Worm (Caenorhabditis elegans) whole organism, L2 larva: Measurements from ENCODE around the gene Y105C5B.11.

Experiments
- C34F6.9 ChIP-seq: fragments of 150-350 bp; optimal IDR thresholded peaks from 2 replicates; lab custom pipeline; 2014; ENCODE audit warnings: missing biosample characterization, missing genetic modification characterization
- F13H6.1 ChIP-seq: sonication (generic microtip); optimal IDR thresholded peaks from 2 replicates; lab custom pipeline; 2016; ENCODE audit warnings: missing genetic modification characterization, missing compliant biosample characterization
- Y55F3AM.14 ChIP-seq: fragments of 200-800 bp; sonication (Bioruptor generic); optimal IDR thresholded peaks from 2 replicates; lab custom pipeline; 2018; ENCODE audit warnings: mild to moderate bottlenecking, missing genetic modification characterization, missing compliant biosample characterization
- alr-1 ChIP-seq: fragments of 150-350 bp; optimal IDR thresholded peaks from 2 replicates; lab custom pipeline; 2014; ENCODE audit warnings: missing biosample characterization, missing genetic modification characterization
- aly-2 ChIP-seq: fragments of 150-350 bp; optimal IDR thresholded peaks from 2 replicates; lab custom pipeline; 2014; ENCODE audit warnings: missing biosample characterization, missing genetic modification characterization
- ama-1 ChIP-seq: fragments of 150-350 bp; optimal IDR thresholded peaks from 2 replicates; lab custom pipeline; 2018; ENCODE audit warnings: inconsistent platforms
- blmp-1 ChIP-seq: sonication (generic microtip); optimal IDR thresholded peaks from 2 replicates; lab custom pipeline; 2017; ENCODE audit warnings: missing genetic modification characterization, mild to moderate bottlenecking, missing compliant biosample characterization, antibody characterized with exemption, moderate library complexity; ENCODE audit not compliant: insufficient read depth
- ceh-16 ChIP-seq: fragments of 150-350 bp; optimal IDR thresholded peaks from 2 replicates; lab custom pipeline; 2014; ENCODE audit warnings: missing biosample characterization, missing genetic modification characterization
- ceh-82 ChIP-seq: fragments of 150-350 bp; optimal IDR thresholded peaks from 2 replicates; lab custom pipeline; 2014; ENCODE audit warnings: missing biosample characterization, missing genetic modification characterization
- crh-2 ChIP-seq: sonication (generic microtip); optimal IDR thresholded peaks from 2 replicates; lab custom pipeline; 2017; ENCODE audit warnings: missing biosample characterization, missing genetic modification characterization
- dmd-4 ChIP-seq: sonication (generic microtip); optimal IDR thresholded peaks from 2 replicates; lab custom pipeline; 2017; ENCODE audit warnings: missing biosample characterization, missing genetic modification characterization
- elt-1 ChIP-seq: fragments of 150-350 bp; optimal IDR thresholded peaks from 2 replicates; lab custom pipeline; 2014; ENCODE audit warnings: missing biosample characterization, missing genetic modification characterization
- elt-3 ChIP-seq: sonication (generic microtip); optimal IDR thresholded peaks from 2 replicates; lab custom pipeline; 2017; ENCODE audit warnings: missing biosample characterization, missing genetic modification characterization
- gmeb-1 ChIP-seq: fragments of 150-350 bp; optimal IDR thresholded peaks from 2 replicates; lab custom pipeline; 2014; ENCODE audit warnings: missing biosample characterization, missing genetic modification characterization
- lin-11 ChIP-seq: fragments of 150-350 bp; sonication (generic microtip); optimal IDR thresholded peaks from 2 replicates; lab custom pipeline; 2014; ENCODE audit warnings: missing biosample characterization, missing genetic modification characterization, inconsistent platforms, mixed read lengths
- lin-13 ChIP-seq: fragments of 150-350 bp; optimal IDR thresholded peaks from 2 replicates; lab custom pipeline; 2014; ENCODE audit warnings: missing biosample characterization, missing genetic modification reagents, missing genetic modification characterization
- lin-39 ChIP-seq: fragments of 150-350 bp; optimal IDR thresholded peaks from 2 replicates; lab custom pipeline; 2014; ENCODE audit warnings: missing biosample characterization, missing genetic modification reagents, missing genetic modification characterization
- mbf-1 ChIP-seq: sonication (generic microtip); optimal IDR thresholded peaks from 2 replicates; lab custom pipeline; 2017; ENCODE audit warnings: missing biosample characterization, missing genetic modification characterization
- mdl-1 ChIP-seq, 2 experiments: fragments of 150-350 bp in 1 of 2; sonication (generic microtip) in 1 of 2; optimal IDR thresholded peaks; 2 replicates each; lab custom pipeline; 2017; ENCODE audit warnings: missing biosample characterization in 2 of 2, missing genetic modification characterization in 2 of 2
- nhr-10 ChIP-seq: sonication (generic microtip); optimal IDR thresholded peaks from 2 replicates; lab custom pipeline; 2017; ENCODE audit warnings: missing biosample characterization, missing genetic modification characterization
- nhr-129 ChIP-seq: fragments of 150-350 bp; optimal IDR thresholded peaks from 2 replicates; lab custom pipeline; 2014; ENCODE audit warnings: missing biosample characterization, missing genetic modification characterization
- nhr-21 ChIP-seq: fragments of 150-350 bp; optimal IDR thresholded peaks from 2 replicates; lab custom pipeline; 2014; ENCODE audit warnings: missing biosample characterization, missing genetic modification characterization
- nhr-237 ChIP-seq: fragments of 150-350 bp; optimal IDR thresholded peaks from 2 replicates; lab custom pipeline; 2014; ENCODE audit warnings: missing biosample characterization, missing genetic modification characterization
- nhr-25 ChIP-seq: fragments of 150-350 bp; sonication (generic microtip); optimal IDR thresholded peaks from 3 replicates; lab custom pipeline; 2014; ENCODE audit warnings: missing biosample characterization, missing genetic modification characterization
- nhr-6 ChIP-seq: fragments of 150-350 bp; optimal IDR thresholded peaks from 2 replicates; lab custom pipeline; 2014; ENCODE audit warnings: missing biosample characterization, missing genetic modification characterization
- sem-4 ChIP-seq: fragments of 150-350 bp; optimal IDR thresholded peaks from 2 replicates; lab custom pipeline; 2014; ENCODE audit warnings: missing biosample characterization, missing genetic modification reagents, missing genetic modification characterization
- skn-1 ChIP-seq: sonication (generic microtip); optimal IDR thresholded peaks from 2 replicates; lab custom pipeline; 2017; ENCODE audit warnings: missing biosample characterization, missing genetic modification characterization
- sma-3 ChIP-seq: sonication (generic microtip); optimal IDR thresholded peaks from 2 replicates; lab custom pipeline; 2016; ENCODE audit warnings: missing genetic modification reagents, missing genetic modification characterization, missing compliant biosample characterization
- sma-9 ChIP-seq, 2 experiments: fragments of 150-350 bp in 1 of 2; sonication (generic microtip) in 1 of 2; optimal IDR thresholded peaks; 2 replicates each; lab custom pipeline; 2014 to 2016; ENCODE audit warnings: missing genetic modification characterization in 2 of 2, mild to moderate bottlenecking in 1 of 2, missing biosample characterization in 1 of 2, missing compliant biosample characterization in 1 of 2, missing genetic modification reagents in 1 of 2, moderate library complexity in 1 of 2
- snpc-4 ChIP-seq: fragments of 150-350 bp; optimal IDR thresholded peaks from 2 replicates; lab custom pipeline; 2014; ENCODE audit warnings: missing biosample characterization, missing genetic modification characterization
- unc-39 ChIP-seq: fragments of 150-350 bp; optimal IDR thresholded peaks from 2 replicates; lab custom pipeline; 2014; ENCODE audit warnings: missing biosample characterization, missing genetic modification characterization
- unc-55 ChIP-seq: fragments of 150-350 bp; sonication (generic microtip); optimal IDR thresholded peaks from 3 replicates; lab custom pipeline; 2014; ENCODE audit warnings: missing biosample characterization, missing genetic modification reagents, missing genetic modification characterization
- unc-62 ChIP-seq: fragments of 150-350 bp; optimal IDR thresholded peaks from 2 replicates; lab custom pipeline; 2014; ENCODE audit warnings: missing biosample characterization, missing genetic modification reagents, missing genetic modification characterization
- zag-1 ChIP-seq: fragments of 150-350 bp; optimal IDR thresholded peaks from 2 replicates; lab custom pipeline; 2014; ENCODE audit warnings: missing biosample characterization, missing genetic modification characterization
- ztf-11 ChIP-seq: sonication (generic microtip); optimal IDR thresholded peaks from 2 replicates; lab custom pipeline; 2017; ENCODE audit warnings: missing biosample characterization, missing genetic modification characterization
- ztf-4 ChIP-seq: fragments of 150-350 bp; optimal IDR thresholded peaks from 2 replicates; lab custom pipeline; 2014; ENCODE audit warnings: missing biosample characterization, missing genetic modification characterization

Y105C5B.11 gene

ce11 chrIV:15937088-15937487 is 4.2 kb downstream of the Y105C5B.11 start:
- no peak for TF ChIP-seq ceh-16 (tag; lab: Kevin White, UChicago)
- no peak for TF ChIP-seq zag-1 (tag; lab: Kevin White, UChicago)
- no peak for TF ChIP-seq mbf-1 (tag; lab: Kevin White, UChicago)
- no peak for TF ChIP-seq snpc-4
- no peak for TF ChIP-seq gmeb-1 (tag; lab: Kevin White, UChicago)
- no peak for TF ChIP-seq elt-1 (tag; lab: Kevin White, UChicago)
- no peak for TF ChIP-seq blmp-1
- no peak for TF ChIP-seq sma-3 (GFP tag; lab: Kevin White, UChicago)
- TF ChIP-seq unc-55 (GFP tag; lab: Kevin White, UChicago) = no peak
- no peak for TF ChIP-seq sem-4 (tag; lab: Kevin White, UChicago)
- TF ChIP-seq alr-1 (tag; lab: Kevin White, UChicago) = no peak
- no peak for TF ChIP-seq ztf-4 (tag; lab: Kevin White, UChicago)
- TF ChIP-seq nhr-6 = no peak
- no peak for TF ChIP-seq ztf-11 (tag; lab: Kevin White, UChicago)
- TF ChIP-seq nhr-129 = no peak
- no peak for TF ChIP-seq elt-3 (tag; lab: Kevin White, UChicago)
- TF ChIP-seq skn-1 = no peak
- TF ChIP-seq nhr-237 (tag; lab: Kevin White, UChicago) = no peak
- TF ChIP-seq, all 48 proteins: peak for 0

ce11 chrIV:15933814-15934213 is 7.5 kb downstream of the Y105C5B.11 start, which contains the start of gene srv-16:
srv-16 (minus strand) TSS chrIV:15933914.
- no peak for TF ChIP-seq lin-11 (tag; lab: Kevin White, UChicago)

DNA sequence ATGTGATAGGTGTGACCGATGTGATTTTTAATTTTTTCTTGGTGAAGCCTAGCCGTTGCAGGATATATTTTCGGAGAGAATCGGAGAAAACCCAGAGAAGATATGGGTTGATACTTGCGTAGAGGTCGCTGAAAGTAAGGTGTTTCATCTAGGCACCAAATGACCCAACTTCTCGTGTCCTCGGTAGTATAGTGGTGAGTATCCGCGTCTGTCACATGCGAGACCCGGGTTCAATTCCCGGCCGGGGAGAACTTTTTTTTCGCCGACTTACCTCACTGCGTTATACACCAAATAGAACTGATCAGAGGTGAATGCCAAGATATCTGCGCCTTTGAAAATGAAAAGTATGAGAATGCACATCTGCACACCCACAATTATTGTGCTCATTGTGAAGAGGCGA is 9.5 kb downstream of the Y105C5B.11 start:
- TF ChIP-seq aly-2 (tag; lab: Kevin White, UChicago) = no peak
- peak; percentile 14 for TF ChIP-seq sma-3 (GFP tag; lab: Kevin White, UChicago)
- TF ChIP-seq nhr-21 (tag; lab: Kevin White, UChicago) = peak; percentile 38
- TF ChIP-seq ztf-4 (tag; lab: Kevin White, UChicago) = no peak
- TF ChIP-seq unc-55 (GFP tag; lab: Kevin White, UChicago) = peak; percentile 16
- TF ChIP-seq sma-9 (GFP tag; optimal IDR thresholded peaks at IDR 0.05; lab: Kevin White, UChicago) = peak; percentile 11
- TF ChIP-seq sma-9 (tag; optimal IDR thresholded peaks at IDR 0.05; lab: Kevin White, UChicago) = no peak
- TF ChIP-seq crh-2 (tag; lab: Kevin White, UChicago) = peak; percentile 43
- TF ChIP-seq snpc-4 = no peak
- TF ChIP-seq F13H6.1 (tag; lab: Kevin White, UChicago) = peak; percentile 30
- no peak for TF ChIP-seq nhr-10
- peak; percentile 59 for TF ChIP-seq nhr-129
- TF ChIP-seq C34F6.9 (tag; lab: Kevin White, UChicago) = peak; percentile 2
- peak; percentile 50 for TF ChIP-seq lin-13 (GFP tag; lab: Kevin White, UChicago)
- no peak for TF ChIP-seq ama-1
- no peak for TF ChIP-seq ceh-82 (tag; lab: Kevin White, UChicago)
- TF ChIP-seq, all 48 proteins: peak for 9

- TF ChIP-seq unc-55 (GFP tag; lab: Kevin White, UChicago) (peak; percentile 34), nhr-129 (peak; percentile 60), unc-62 (no peak), gmeb-1 (tag; lab: Kevin White, UChicago) (peak; percentile 28), ztf-4 (tag; lab: Kevin White, UChicago) (no peak), Y55F3AM.14 (GFP tag; lab: Kevin White, UChicago) (peak; percentile 5), zag-1 (tag; lab: Kevin White, UChicago) (no peak), sma-9 (GFP tag; optimal IDR thresholded peaks at IDR 0.05; lab: Kevin White, UChicago) (peak; percentile 13), sma-9 (tag; optimal IDR thresholded peaks at IDR 0.05; lab: Kevin White, UChicago) (no peak), mdl-1 (tag; optimal IDR thresholded peaks at IDR 0.05; lab: Kevin White, UChicago) (peak in 1 of 2 experiments; percentile 1), sma-3 (GFP tag; lab: Kevin White, UChicago) (peak; percentile 13)
Observed at ce11 chrIV:15931176-15931575, 10.1 kb downstream of the Y105C5B.11 start.

DNA sequence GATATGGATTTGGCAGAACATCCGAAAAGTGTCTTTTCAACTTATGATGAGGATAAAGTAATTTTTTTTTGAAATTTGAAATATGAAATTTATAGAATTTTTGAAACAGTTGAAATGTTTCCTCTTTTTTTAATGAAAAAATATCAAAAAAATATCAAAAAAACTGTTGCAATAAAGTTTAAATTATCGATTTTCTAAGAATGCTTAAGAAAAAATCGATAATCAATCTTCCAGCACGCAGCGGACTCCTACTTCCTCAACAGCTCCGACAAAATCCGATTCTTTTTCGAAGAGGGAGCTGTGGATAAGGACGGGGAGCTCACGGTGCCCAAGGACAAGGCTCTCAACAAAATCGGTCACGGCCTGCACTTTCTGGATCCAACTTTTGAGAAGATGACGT is 10.6 kb downstream of the Y105C5B.11 start:
- TF ChIP-seq lin-39 (tag; lab: Kevin White, UChicago) (no peak), nhr-25 (tag; lab: Kevin White, UChicago) (no peak), unc-39 (tag; lab: Kevin White, UChicago) (no peak), dmd-4 (tag; lab: Kevin White, UChicago) (no peak), sem-4 (tag; lab: Kevin White, UChicago) (no peak), unc-55 (GFP tag; lab: Kevin White, UChicago) (no peak)
